Fruit fly (Drosophila melanogaster): Measurements from ENCODE around the gene CG32755.
A peak's percentile ranks its signal among the peaks of the same experiment; 100 is the strongest.

Gene CG32755

DNA sequence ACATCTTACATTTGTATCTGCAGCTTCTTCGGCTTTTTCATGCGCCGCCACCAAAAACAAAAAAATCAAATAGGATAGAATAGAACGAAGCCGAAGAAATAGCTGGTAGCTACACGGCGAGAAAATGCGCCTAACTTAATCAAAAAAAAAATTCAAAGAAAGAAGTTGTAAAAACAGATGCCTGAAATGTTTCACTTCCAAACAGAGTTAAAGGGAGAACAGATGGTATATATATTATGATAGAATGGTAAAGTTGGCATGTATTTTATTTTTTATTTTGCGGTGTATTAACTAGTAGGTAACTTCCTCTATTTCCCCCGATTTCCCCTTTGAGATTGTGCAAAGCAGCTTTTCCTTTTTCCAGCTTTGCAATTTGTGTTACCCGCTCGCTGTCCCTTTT lies 25.7 kb upstream of the CG32755 start (continued):
- TF ChIP-seq CG34422 (GFP tag; IDR thresholded peaks at IDR 0.05): no peak
- peak; percentile 16 for TF ChIP-seq CG17385 (GFP tag; optimal IDR thresholded peaks at IDR 0.05)
- TF ChIP-seq dmrt11E (tag; optimal IDR thresholded peaks at IDR 0.05): peak; percentile 17
- peak; percentile 28; the same call in 1 of the 2 replicates for TF ChIP-seq CG31441 (GFP tag; IDR thresholded peaks at IDR 0.05)
- TF ChIP-seq knrl (GFP tag; IDR thresholded peaks at IDR 0.05; ENCODE audit: partially characterized antibody): no peak
- peak; percentile 44 for TF ChIP-seq CG30403 (GFP tag; optimal IDR thresholded peaks at IDR 0.05)
- peak; percentile 15; the same call in 1 of the 3 replicates for TF ChIP-seq tgo (GFP tag; IDR thresholded peaks at IDR 0.05)
- no peak for TF ChIP-seq D (optimal IDR thresholded peaks at IDR 0.05)
- TF ChIP-seq D (GFP tag; optimal IDR thresholded peaks at IDR 0.05): peak; percentile 17
- TF ChIP-seq CG7556 (GFP tag; optimal IDR thresholded peaks at IDR 0.05): peak; percentile 42
- TF ChIP-seq CG15073 (GFP tag; optimal IDR thresholded peaks at IDR 0.05): no peak
- TF ChIP-seq Lhr (GFP tag; optimal IDR thresholded peaks at IDR 0.05): no peak
- no peak for TF ChIP-seq HLHmδ (GFP tag; optimal IDR thresholded peaks at IDR 0.05)
- no peak for TF ChIP-seq toy (GFP tag; IDR thresholded peaks at IDR 0.05)
- TF ChIP-seq zfh1 (GFP tag; IDR thresholded peaks at IDR 0.05): 0 out of 3 replicates have a peak, but pooled peaks have one; percentile 10
- TF ChIP-seq CG18262 (tag; optimal IDR thresholded peaks at IDR 0.05): peak; percentile 32
- no peak for TF ChIP-seq org-1 (GFP tag; optimal IDR thresholded peaks at IDR 0.05)
- no peak for TF ChIP-seq stc (GFP tag; IDR thresholded peaks at IDR 0.05)
- TF ChIP-seq pb (GFP tag; optimal IDR thresholded peaks at IDR 0.05): no peak
- peak; percentile 47 for TF ChIP-seq PHDP (tag; optimal IDR thresholded peaks at IDR 0.05)
- peak; percentile 32 for TF ChIP-seq CG4820 (GFP tag; optimal IDR thresholded peaks at IDR 0.05)
- peak; percentile 43 for TF ChIP-seq CG17359 (tag; optimal IDR thresholded peaks at IDR 0.05)
- TF ChIP-seq ATbp (GFP tag; optimal IDR thresholded peaks at IDR 0.05): peak; percentile 34
- TF ChIP-seq CG5953 (GFP tag; IDR thresholded peaks at IDR 0.05): no peak
- no peak for TF ChIP-seq CrebB (tag; optimal IDR thresholded peaks at IDR 0.05)
- no peak for TF ChIP-seq Atf-2 (GFP tag; optimal IDR thresholded peaks at IDR 0.05)
- peak; percentile 9 for TF ChIP-seq CG2875 (GFP tag; optimal IDR thresholded peaks at IDR 0.05)
- TF ChIP-seq Bteb2 (GFP tag; optimal IDR thresholded peaks at IDR 0.05): no peak
- no peak for TF ChIP-seq dm (GFP tag; optimal IDR thresholded peaks at IDR 0.05)
- TF ChIP-seq Ptx1 (GFP tag; IDR thresholded peaks at IDR 0.05): peak; percentile 39
- peak; percentile 33; the same call in 1 of the 2 replicates for TF ChIP-seq slbo (GFP tag; IDR thresholded peaks at IDR 0.05)
- TF ChIP-seq Dek (tag; optimal IDR thresholded peaks at IDR 0.05): no peak
- TF ChIP-seq E2f2 (GFP tag; IDR thresholded peaks at IDR 0.05): 0 out of 2 replicates have a peak, but pooled peaks have one; percentile 14
- 0 out of 3 replicates have a peak, but pooled peaks have one; percentile 37 for TF ChIP-seq ci (GFP tag; IDR thresholded peaks at IDR 0.05)
- TF ChIP-seq CG4730 (GFP tag; IDR thresholded peaks at IDR 0.05): no peak
- TF ChIP-seq CG14014 (GFP tag; IDR thresholded peaks at IDR 0.05): peak; percentile 27; the same call in 1 of the 2 replicates
- TF ChIP-seq sisA (GFP tag; IDR thresholded peaks at IDR 0.05): 0 out of 2 replicates have a peak, but pooled peaks have one; percentile 28
- no peak for TF ChIP-seq B-H1 (GFP tag; IDR thresholded peaks at IDR 0.05)
- TF ChIP-seq vnd (GFP tag; IDR thresholded peaks at IDR 0.05; ENCODE audit: partially characterized antibody): no peak
- TF ChIP-seq lmd (GFP tag; IDR thresholded peaks at IDR 0.05): peak; percentile 38
- peak; percentile 5 for TF ChIP-seq Chrac-16 (GFP tag; optimal IDR thresholded peaks at IDR 0.05)
- TF ChIP-seq Hmr (GFP tag; optimal IDR thresholded peaks at IDR 0.05): peak; percentile 2
- peak; percentile 54 for TF ChIP-seq Sox102F (GFP tag; optimal IDR thresholded peaks at IDR 0.05)
- TF ChIP-seq CG7928 (GFP tag; optimal IDR thresholded peaks at IDR 0.05): no peak
- peak; percentile 40 for TF ChIP-seq dmrt99B (tag; optimal IDR thresholded peaks at IDR 0.05)
- no peak for TF ChIP-seq CG7745 (tag; optimal IDR thresholded peaks at IDR 0.05)
- peak; percentile 23 for TF ChIP-seq nmo (GFP tag; optimal IDR thresholded peaks at IDR 0.05)
- 0 out of 3 replicates have a peak, but pooled peaks have one; percentile 25 for TF ChIP-seq gce (GFP tag; IDR thresholded peaks at IDR 0.05)
- 0 out of 3 replicates have a peak, but pooled peaks have one; percentile 29 for TF ChIP-seq dysf (GFP tag; IDR thresholded peaks at IDR 0.05)
- no peak for TF ChIP-seq trh (GFP tag; optimal IDR thresholded peaks at IDR 0.05)
- peak; percentile 8 for TF ChIP-seq Fer1 (GFP tag; optimal IDR thresholded peaks at IDR 0.05)

Measured in whole organism, embryonic.